Worm (Caenorhabditis elegans): Measurements from ENCODE around the gene col-101.

The col-101 gene

ce11 chrIV:322497-322896 is 4.3 kb downstream of the col-101 start, which contains the start of gene grl-26 (continued):
- TF ChIP-seq nfya-1 (tag; optimal IDR thresholded peaks at IDR 0.05; ENCODE audit: borderline replicate concordance, insufficient read depth) (no peak), attf-5 (GFP tag; optimal IDR thresholded peaks at IDR 0.05) (peak; percentile 55), xnd-1 (tag; optimal IDR thresholded peaks at IDR 0.05) (no peak), madf-10 (tag; optimal IDR thresholded peaks at IDR 0.05) (peak; percentile 71), ztf-26 (tag; optimal IDR thresholded peaks at IDR 0.05) (peak; percentile 74), nfya-2 (GFP tag; IDR thresholded peaks at IDR 0.05) (no peak), F52B5.7 (tag; optimal IDR thresholded peaks at IDR 0.05) (peak; percentile 33), F49E8.2 (tag; optimal IDR thresholded peaks at IDR 0.05; ENCODE audit: insufficient read depth) (peak; percentile 51), lsl-1 (GFP tag; optimal IDR thresholded peaks at IDR 0.05) (peak; percentile 25), attf-6 (GFP tag; IDR thresholded peaks at IDR 0.05) (no peak), pbrm-1 (GFP tag; IDR thresholded peaks at IDR 0.05) (peak; percentile 75), lsy-27 (tag; optimal IDR thresholded peaks at IDR 0.05; ENCODE audit: borderline replicate concordance, insufficient read depth) (peak; percentile 83), aptf-2 (GFP tag; conservative IDR thresholded peaks at IDR 0.05) (no peak), mel-28 (tag; optimal IDR thresholded peaks at IDR 0.05; ENCODE audit: borderline replicate concordance) (no peak), ZK185.1 (tag; optimal IDR thresholded peaks at IDR 0.05; ENCODE audit: poor library complexity, severe bottlenecking) (peak; percentile 79), madf-3 (GFP tag; IDR thresholded peaks at IDR 0.05) (no peak), somi-1 (GFP tag; optimal IDR thresholded peaks at IDR 0.05) (peak; percentile 58), Y67H2A.10 (GFP tag; conservative IDR thresholded peaks at IDR 0.05) (no peak), Y53G8AR.9 (GFP tag; conservative IDR thresholded peaks at IDR 0.05) (0 out of 2 replicates have a peak, but pooled peaks have one; percentile 29), lag-1 (GFP tag; IDR thresholded peaks at IDR 0.05) (no peak), K12H6.12 (tag; optimal IDR thresholded peaks at IDR 0.05) (peak; percentile 36), snpc-3.4 (tag; optimal IDR thresholded peaks at IDR 0.05) (peak; percentile 63), hlh-12 (tag; optimal IDR thresholded peaks at IDR 0.05) (no peak), dox-1 (GFP tag; IDR thresholded peaks at IDR 0.05) (peak; percentile 82), chd-7 (tag; optimal IDR thresholded peaks at IDR 0.05) (peak; percentile 48), ztf-22 (GFP tag; optimal IDR thresholded peaks at IDR 0.05) (no peak), hlh-26 (GFP tag; conservative IDR thresholded peaks at IDR 0.05) (no peak), repo-1 (tag; optimal IDR thresholded peaks at IDR 0.05) (peak; percentile 53), ceh-79 (tag; optimal IDR thresholded peaks at IDR 0.05) (peak; percentile 64), atf-7 (tag; optimal IDR thresholded peaks at IDR 0.05) (peak; percentile 1), lir-1 (GFP tag; conservative IDR thresholded peaks at IDR 0.05) (peak; percentile 62), B0035.1 (tag; optimal IDR thresholded peaks at IDR 0.05) (peak; percentile 28), F37B4.10 (GFP tag; IDR thresholded peaks at IDR 0.05) (0 out of 2 replicates have a peak, but pooled peaks have one; percentile 86), egl-44 (GFP tag; IDR thresholded peaks at IDR 0.05) (0 out of 2 replicates have a peak, but pooled peaks have one; percentile 62), mxl-1 (tag; optimal IDR thresholded peaks at IDR 0.05) (peak; percentile 57), zim-3 (tag; optimal IDR thresholded peaks at IDR 0.05) (peak; percentile 89), B0261.1 (tag; optimal IDR thresholded peaks at IDR 0.05) (peak; percentile 90), attf-3 (GFP tag; conservative IDR thresholded peaks at IDR 0.05) (0 out of 2 replicates have a peak, but pooled peaks have one; percentile 22), unc-62 (GFP tag; optimal IDR thresholded peaks at IDR 0.05) (no peak), nfyb-1 (GFP tag; IDR thresholded peaks at IDR 0.05) (peak; percentile 55; the same call in 1 of the 2 replicates), cebp-2 (GFP tag; IDR thresholded peaks at IDR 0.05) (0 out of 2 replicates have a peak, but pooled peaks have one; percentile 68), ceh-91 (GFP tag; IDR thresholded peaks at IDR 0.05) (no peak)

All from whole organism, young adult.